Worm (Caenorhabditis elegans): Measurements from ENCODE around the gene ltd-1.

ltd-1 gene

ce11 chrII:8075324-8075810 lies 17.2 kb downstream of the ltd-1 start, which contains the start of gene K02C4.2 (continued):
- TF ChIP-seq elt-2 (tag; optimal IDR thresholded peaks at IDR 0.05), result peak; percentile 59
- TF ChIP-seq nhr-237 (tag; optimal IDR thresholded peaks at IDR 0.05), result no peak
- TF ChIP-seq sptf-1 (tag; optimal IDR thresholded peaks at IDR 0.05), result no peak
- TF ChIP-seq mdl-1 (tag; optimal IDR thresholded peaks at IDR 0.05), result peak in 1 of 2 experiments; percentile 88
- TF ChIP-seq jun-1 (tag; optimal IDR thresholded peaks at IDR 0.05), result peak; percentile 60
- TF ChIP-seq ceh-82 (tag; optimal IDR thresholded peaks at IDR 0.05), result peak in 2 of 3 experiments; percentile 26 to 60
- TF ChIP-seq zip-4 (GFP tag; optimal IDR thresholded peaks at IDR 0.05), result peak; percentile 60
- no peak for TF ChIP-seq lin-15B (tag; optimal IDR thresholded peaks at IDR 0.05)
- TF ChIP-seq dsc-1 (tag; optimal IDR thresholded peaks at IDR 0.05), result peak; percentile 52
- TF ChIP-seq skn-1 (tag; optimal IDR thresholded peaks at IDR 0.05), result peak; percentile 78
- TF ChIP-seq unc-130 (tag; optimal IDR thresholded peaks at IDR 0.05), result peak; percentile 89

DNA sequence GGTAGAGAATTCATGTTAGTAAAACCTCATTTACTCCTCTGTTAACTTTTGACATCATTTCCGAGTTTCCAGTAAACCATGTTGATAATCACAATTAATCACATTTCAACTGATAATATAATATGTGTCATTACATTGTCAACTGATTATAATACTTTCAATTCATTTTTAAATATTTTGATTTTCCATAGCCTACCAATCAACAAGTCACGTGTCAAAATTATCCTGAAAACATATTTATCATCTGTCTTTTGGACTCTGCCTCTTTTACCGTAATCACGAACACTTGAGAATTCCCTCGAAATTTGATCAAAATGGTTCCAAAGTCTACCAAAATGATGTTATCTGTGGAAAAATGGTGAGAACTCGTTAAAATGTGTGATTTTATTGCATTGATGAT lies 18.5 kb downstream of the ltd-1 start:
- TF ChIP-seq unc-130 (tag; optimal IDR thresholded peaks at IDR 0.05) (no peak), sup-37 (GFP tag; optimal IDR thresholded peaks at IDR 0.05) (no peak), efl-1 (optimal IDR thresholded peaks at IDR 0.05) (no peak), efl-1 (GFP tag; optimal IDR thresholded peaks at IDR 0.05 in 1 of 2) (peak in 1 of 2 experiments; percentile 60), dpl-1 (GFP tag; optimal IDR thresholded peaks at IDR 0.05) (no peak), fos-1 (tag; optimal IDR thresholded peaks at IDR 0.05) (no peak), zag-1 (tag; optimal IDR thresholded peaks at IDR 0.05) (no peak), elt-2 (tag; optimal IDR thresholded peaks at IDR 0.05) (peak; percentile 30), tlp-1 (tag; optimal IDR thresholded peaks at IDR 0.05) (no peak)

ce11 chrII:8073222-8073621 lies 19.3 kb downstream of the ltd-1 start, which contains the start of gene gpcp-2:
TSS of gene gpcp-2 (minus strand) at chrII:8073374.
- peak; percentile 47 for TF ChIP-seq elt-2 (tag; optimal IDR thresholded peaks at IDR 0.05)
- TF ChIP-seq grh-1 (GFP tag; IDR thresholded peaks at IDR 0.05), result no peak

DNA sequence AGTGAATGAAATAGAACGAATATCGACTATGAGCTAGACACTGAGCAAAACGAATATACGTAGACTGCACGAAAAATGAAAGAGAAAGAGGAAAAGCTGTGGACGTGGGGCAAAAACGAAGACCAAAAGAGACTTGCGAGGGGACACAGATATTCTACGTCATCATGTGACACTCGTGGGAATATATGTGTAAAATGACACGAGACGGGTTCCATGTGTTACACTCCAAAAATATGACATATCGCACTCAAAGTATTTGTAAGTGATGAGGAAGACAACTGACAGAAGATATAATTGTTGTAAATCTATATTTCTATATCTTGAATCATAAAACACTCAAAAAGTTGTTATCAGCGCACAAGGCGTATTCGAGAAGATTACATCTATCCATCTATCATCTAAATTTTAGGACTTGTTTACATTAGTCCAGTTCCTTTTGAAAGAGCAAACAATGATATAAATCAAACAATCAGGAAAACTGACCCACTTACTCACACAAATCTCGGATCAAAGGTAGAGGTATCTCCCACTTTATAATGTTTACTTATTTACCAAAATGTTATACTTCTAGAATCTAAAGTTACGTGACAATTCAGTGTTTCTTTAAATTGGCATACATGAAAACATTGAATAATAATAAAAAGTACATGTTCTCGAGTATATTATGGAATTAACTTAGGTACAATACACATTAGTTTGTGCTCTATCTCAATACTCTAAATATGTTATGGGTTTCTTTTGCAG lies 20.6 kb downstream of the ltd-1 start:
- TF ChIP-seq unc-62 (GFP tag; optimal IDR thresholded peaks at IDR 0.05) (no peak), skn-1 (tag; optimal IDR thresholded peaks at IDR 0.05) (peak; percentile 35), C04F5.9 (tag; optimal IDR thresholded peaks at IDR 0.05) (no peak), nhr-76 (tag; optimal IDR thresholded peaks at IDR 0.05) (no peak), mab-9 (GFP tag; IDR thresholded peaks at IDR 0.05) (peak; percentile 63; the same call in 1 of the 2 replicates), lsy-2 (tag; optimal IDR thresholded peaks at IDR 0.05) (peak; percentile 56 to 64), dsc-1 (tag; optimal IDR thresholded peaks at IDR 0.05) (peak; percentile 38), nhr-77 (tag; optimal IDR thresholded peaks at IDR 0.05) (no peak), mep-1 (tag; optimal IDR thresholded peaks at IDR 0.05) (peak; percentile 72), fkh-8 (tag; optimal IDR thresholded peaks at IDR 0.05) (peak; percentile 85), rnt-1 (tag; optimal IDR thresholded peaks at IDR 0.05) (no peak), alr-1 (tag; optimal IDR thresholded peaks at IDR 0.05; ENCODE audit: borderline replicate concordance) (no peak), egl-27 (tag; optimal IDR thresholded peaks at IDR 0.05) (no peak), fos-1 (tag; optimal IDR thresholded peaks at IDR 0.05) (no peak), mef-2 (tag; optimal IDR thresholded peaks at IDR 0.05) (peak; percentile 21), blmp-1 (tag; optimal IDR thresholded peaks at IDR 0.05) (peak; percentile 59), ztf-11 (tag; optimal IDR thresholded peaks at IDR 0.05) (peak in 1 of 2 experiments; percentile 18), hlh-17 (GFP tag; optimal IDR thresholded peaks at IDR 0.05; ENCODE audit: borderline replicate concordance) (no peak), ama-1 (optimal IDR thresholded peaks at IDR 0.05) (no peak), lin-14 (GFP tag; optimal IDR thresholded peaks at IDR 0.05) (peak; percentile 92), sptf-1 (tag; optimal IDR thresholded peaks at IDR 0.05) (no peak), nhr-20 (tag; optimal IDR thresholded peaks at IDR 0.05) (peak; percentile 69), Y116A8C.19 (tag; optimal IDR thresholded peaks at IDR 0.05; ENCODE audit: borderline replicate concordance) (no peak), isw-1 (GFP tag; IDR thresholded peaks at IDR 0.05) (peak; percentile 51), pag-3 (tag; optimal IDR thresholded peaks at IDR 0.05; ENCODE audit: borderline replicate concordance, insufficient read depth) (no peak), irx-1 (tag; optimal IDR thresholded peaks at IDR 0.05) (peak; percentile 38), ets-5 (GFP tag; IDR thresholded peaks at IDR 0.05) (no peak), hpl-2 (GFP tag; optimal IDR thresholded peaks at IDR 0.05) (no peak), C34B4.2 (tag; optimal IDR thresholded peaks at IDR 0.05) (no peak), ceh-63 (GFP tag; optimal IDR thresholded peaks at IDR 0.05) (no peak)

All from whole organism, L1 larva.